Fruit fly (Drosophila melanogaster): ENCODE measurements around the gene CG2246.

The CG2246 gene

dm6 chr3R:30570554-30571141, 30.6 kb downstream of the CG2246 start (continued):
- no peak for TF ChIP-seq sob (GFP tag; IDR thresholded peaks at IDR 0.05)
- peak; percentile 82 for TF ChIP-seq chm (GFP tag; IDR thresholded peaks at IDR 0.05)
- peak; percentile 1 for TF ChIP-seq CG15073 (GFP tag; optimal IDR thresholded peaks at IDR 0.05)
- no peak for TF ChIP-seq CG15011 (GFP tag; optimal IDR thresholded peaks at IDR 0.05)
- TF ChIP-seq bsh (GFP tag; optimal IDR thresholded peaks at IDR 0.05) = peak; percentile 69 to 93
- no peak for TF ChIP-seq CG7745 (tag; optimal IDR thresholded peaks at IDR 0.05)
- peak; percentile 5 for TF ChIP-seq HLH54F (GFP tag; optimal IDR thresholded peaks at IDR 0.05)
- peak; percentile 81 for TF ChIP-seq ase (GFP tag; IDR thresholded peaks at IDR 0.05)
- peak; percentile 90 for TF ChIP-seq CG2712 (tag; optimal IDR thresholded peaks at IDR 0.05)
- TF ChIP-seq Pdp1 (GFP tag; optimal IDR thresholded peaks at IDR 0.05) = peak; percentile 51 to 72
- peak; percentile 42 for TF ChIP-seq CG18764 (GFP tag; optimal IDR thresholded peaks at IDR 0.05)
- TF ChIP-seq prd (optimal IDR thresholded peaks at IDR 0.05) = no peak
- peak; percentile 82; the same call in 2 of the 3 replicates for TF ChIP-seq prd (GFP tag; IDR thresholded peaks at IDR 0.05)
- peak in 1 of 3 experiments; percentile 80 for TF ChIP-seq lola (GFP tag; optimal IDR thresholded peaks at IDR 0.05)
- peak; percentile 36; the same call in 1 of the 4 replicates for TF ChIP-seq chinmo (GFP tag; IDR thresholded peaks at IDR 0.05; ENCODE audit: partially characterized antibody)
- TF ChIP-seq CG7372 (GFP tag; IDR thresholded peaks at IDR 0.05) = peak; percentile 59
- peak; percentile 77 for TF ChIP-seq stc (GFP tag; IDR thresholded peaks at IDR 0.05)
- TF ChIP-seq CG1603 (tag; optimal IDR thresholded peaks at IDR 0.05) = peak; percentile 96
- no peak for TF ChIP-seq Bdp1 (GFP tag; optimal IDR thresholded peaks at IDR 0.05)
- peak; percentile 56 for TF ChIP-seq CG13123 (GFP tag; optimal IDR thresholded peaks at IDR 0.05)
- TF ChIP-seq CG12236 (GFP tag; optimal IDR thresholded peaks at IDR 0.05) = peak; percentile 62
- TF ChIP-seq Asciz (GFP tag; optimal IDR thresholded peaks at IDR 0.05) = peak; percentile 78
- TF ChIP-seq Deaf1 (tag; optimal IDR thresholded peaks at IDR 0.05) = no peak
- peak; percentile 79 for TF ChIP-seq salm (tag; optimal IDR thresholded peaks at IDR 0.05)
- TF ChIP-seq unpg (GFP tag; optimal IDR thresholded peaks at IDR 0.05) = peak; percentile 93
- TF ChIP-seq eve (GFP tag; optimal IDR thresholded peaks at IDR 0.05) = peak in 1 of 2 experiments; percentile 86
- peak; percentile 89 for TF ChIP-seq Blimp-1 (GFP tag; optimal IDR thresholded peaks at IDR 0.05)
- TF ChIP-seq CG31224 (GFP tag; IDR thresholded peaks at IDR 0.05) = peak; percentile 39; the same call in 1 of the 2 replicates
- TF ChIP-seq CG9727 (GFP tag; optimal IDR thresholded peaks at IDR 0.05) = peak; percentile 56
- peak; percentile 73 for TF ChIP-seq H2.0 (GFP tag; IDR thresholded peaks at IDR 0.05)
- TF ChIP-seq CG30020 (tag; optimal IDR thresholded peaks at IDR 0.05) = no peak
- TF ChIP-seq CG14965 (GFP tag; optimal IDR thresholded peaks at IDR 0.05; ENCODE audit: borderline replicate concordance) = no peak
- TF ChIP-seq Gug (GFP tag; IDR thresholded peaks at IDR 0.05) = peak; percentile 58; the same call in 2 of the 4 replicates
- TF ChIP-seq bowl (GFP tag; IDR thresholded peaks at IDR 0.05) = no peak
- TF ChIP-seq sima (GFP tag; optimal IDR thresholded peaks at IDR 0.05) = no peak
- TF ChIP-seq pb (GFP tag; optimal IDR thresholded peaks at IDR 0.05) = peak; percentile 68
- peak; percentile 51 for TF ChIP-seq CG8089 (GFP tag; optimal IDR thresholded peaks at IDR 0.05)
- no peak for TF ChIP-seq hbn (GFP tag; IDR thresholded peaks at IDR 0.05; ENCODE audit: partially characterized antibody)
- peak; percentile 75 for TF ChIP-seq CG4820 (GFP tag; optimal IDR thresholded peaks at IDR 0.05)
- peak; percentile 29; the same call in 1 of the 2 replicates for TF ChIP-seq CG8765 (GFP tag; IDR thresholded peaks at IDR 0.05)
- peak; percentile 86 for TF ChIP-seq CG2678 (tag; optimal IDR thresholded peaks at IDR 0.05)
- TF ChIP-seq Optix (GFP tag; IDR thresholded peaks at IDR 0.05) = peak; percentile 72
- TF ChIP-seq gro (GFP tag; optimal IDR thresholded peaks at IDR 0.05) = peak; percentile 31
- TF ChIP-seq CG13624 (GFP tag; optimal IDR thresholded peaks at IDR 0.05) = peak; percentile 43
- no peak for TF ChIP-seq CG7928 (GFP tag; optimal IDR thresholded peaks at IDR 0.05)
- TF ChIP-seq CG11247 (GFP tag; IDR thresholded peaks at IDR 0.05) = peak; percentile 52
- no peak for TF ChIP-seq CG7963 (GFP tag; IDR thresholded peaks at IDR 0.05; ENCODE audit: partially characterized antibody)
- no peak for TF ChIP-seq hkb (optimal IDR thresholded peaks at IDR 0.05)
- TF ChIP-seq hkb (GFP tag; IDR thresholded peaks at IDR 0.05) = peak; percentile 89
- peak; percentile 22 for TF ChIP-seq CG12744 (GFP tag; optimal IDR thresholded peaks at IDR 0.05)

Measured in whole organism, embryonic.